Worm (Caenorhabditis elegans): ENCODE results near the gene Y116F11A.3.

DNA sequence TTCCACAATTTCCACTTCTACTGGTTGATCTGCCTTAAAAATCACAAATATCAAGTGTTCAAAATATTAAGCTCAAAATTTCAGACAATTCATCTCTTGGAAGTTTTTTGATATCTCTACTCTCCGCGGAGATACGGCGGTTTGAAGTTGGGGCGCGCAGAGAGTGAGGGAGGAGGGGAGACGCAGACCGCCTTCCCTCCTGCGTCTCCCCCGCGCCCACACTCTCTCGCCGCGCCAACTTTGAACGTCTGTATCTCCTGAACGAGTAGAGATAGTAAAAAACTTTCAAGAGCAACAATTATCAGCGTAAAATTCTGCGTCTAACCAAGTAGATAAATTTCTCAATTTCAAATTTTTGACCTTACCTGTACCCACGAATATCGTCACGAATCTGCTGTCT is 841 bp upstream of the Y116F11A.3 start:
- TF ChIP-seq hlh-30 (tag; optimal IDR thresholded peaks at IDR 0.05; ENCODE audit: insufficient read depth) = no peak
- TF ChIP-seq pha-4 (tag; optimal IDR thresholded peaks at IDR 0.05) = no peak
- TF ChIP-seq sox-4 (tag; optimal IDR thresholded peaks at IDR 0.05) = no peak
- no peak for TF ChIP-seq npax-4 (tag; optimal IDR thresholded peaks at IDR 0.05)
- TF ChIP-seq nhr-11 (tag; optimal IDR thresholded peaks at IDR 0.05) = no peak
- TF ChIP-seq K09A11.1 (tag; optimal IDR thresholded peaks at IDR 0.05; ENCODE audit: insufficient read depth) = no peak
- TF ChIP-seq tbx-2 (tag; optimal IDR thresholded peaks at IDR 0.05) = no peak
- TF ChIP-seq mec-3 (tag; optimal IDR thresholded peaks at IDR 0.05; ENCODE audit: borderline replicate concordance) = no peak

Measured in whole organism, late embryonic.